Fruit fly (Drosophila melanogaster) whole organism, prepupa: ENCODE results near the gene Charon.

Source experiments
- Blimp-1 ChIP-seq: fragments of 200-800 bp; sonication (Bioruptor generic); optimal IDR thresholded peaks from 3 replicates; lab custom pipeline; 2017; ENCODE audit warnings: missing biosample characterization, missing genetic modification characterization, mild to moderate bottlenecking, moderate library complexity, missing genetic modification reagents
- CG10631 ChIP-seq: fragments of 200-800 bp; sonication (Bioruptor generic); optimal IDR thresholded peaks from 2 replicates; lab custom pipeline; 2016; ENCODE audit warnings: missing biosample characterization, missing genetic modification characterization
- CG16779 ChIP-seq: fragments of 200-800 bp; sonication (Bioruptor generic); optimal IDR thresholded peaks from 3 replicates; lab custom pipeline; 2017; ENCODE audit warnings: missing biosample characterization, mild to moderate bottlenecking, missing genetic modification characterization
- CG4318 ChIP-seq: fragments of 200-800 bp; sonication (Bioruptor generic); optimal IDR thresholded peaks from 3 replicates; lab custom pipeline; 2017; ENCODE audit warnings: missing biosample characterization, mild to moderate bottlenecking, missing genetic modification characterization
- OdsH ChIP-seq: fragments of 200-800 bp; sonication (Bioruptor generic); optimal IDR thresholded peaks from 3 replicates; lab custom pipeline; 2016; ENCODE audit warnings: missing biosample characterization, missing genetic modification characterization
- Sox102F ChIP-seq: fragments of 200-800 bp; sonication (Bioruptor generic); optimal IDR thresholded peaks from 2 replicates; lab custom pipeline; 2016; ENCODE audit warnings: missing biosample characterization, mild to moderate bottlenecking, missing genetic modification characterization
- net ChIP-seq: fragments of 200-800 bp; sonication (Bioruptor generic); optimal IDR thresholded peaks from 3 replicates; lab custom pipeline; 2016; ENCODE audit warnings: missing biosample characterization, missing genetic modification characterization
- pdm3 ChIP-seq: fragments of 200-800 bp; sonication (Bioruptor generic); optimal IDR thresholded peaks from 3 replicates; lab custom pipeline; 2016; ENCODE audit warnings: missing biosample characterization, missing genetic modification characterization

DNA sequence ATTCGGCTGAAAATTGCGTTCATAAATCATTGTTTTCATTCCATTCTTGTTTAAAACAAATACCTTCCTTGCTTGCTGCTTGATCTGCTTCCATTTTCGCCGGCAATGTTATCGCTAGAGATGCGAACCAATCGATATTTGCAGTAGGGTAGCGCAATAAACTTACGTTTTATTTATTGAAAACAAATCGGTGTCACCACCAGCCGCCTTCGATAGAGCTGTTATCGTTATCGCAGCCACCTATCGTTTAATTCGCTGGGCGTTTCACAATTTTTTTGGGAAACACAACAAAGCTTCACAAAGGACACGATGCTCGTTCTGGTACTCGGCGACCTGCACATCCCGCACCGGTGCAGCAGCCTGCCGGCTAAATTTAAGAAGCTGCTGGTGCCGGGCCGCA is 22.1 kb downstream of the Charon start, which contains the start of the genes Tfb4 and Vps29:
- no peak for TF ChIP-seq net
- no peak for TF ChIP-seq Sox102F
- TF ChIP-seq Blimp-1 (GFP tag; lab: Kevin White, UChicago): no peak
- TF ChIP-seq pdm3 (GFP tag; lab: Kevin White, UChicago): no peak
- no peak for TF ChIP-seq CG16779 (tag; lab: Kevin White, UChicago)
- TF ChIP-seq CG10631 (GFP tag; lab: Kevin White, UChicago): no peak
- TF ChIP-seq OdsH (GFP tag; lab: Kevin White, UChicago): no peak
- no peak for TF ChIP-seq CG4318 (GFP tag; lab: Kevin White, UChicago)
